Worm (Caenorhabditis elegans): ENCODE data around the gene F16B4.6.

The F16B4.6 gene

DNA sequence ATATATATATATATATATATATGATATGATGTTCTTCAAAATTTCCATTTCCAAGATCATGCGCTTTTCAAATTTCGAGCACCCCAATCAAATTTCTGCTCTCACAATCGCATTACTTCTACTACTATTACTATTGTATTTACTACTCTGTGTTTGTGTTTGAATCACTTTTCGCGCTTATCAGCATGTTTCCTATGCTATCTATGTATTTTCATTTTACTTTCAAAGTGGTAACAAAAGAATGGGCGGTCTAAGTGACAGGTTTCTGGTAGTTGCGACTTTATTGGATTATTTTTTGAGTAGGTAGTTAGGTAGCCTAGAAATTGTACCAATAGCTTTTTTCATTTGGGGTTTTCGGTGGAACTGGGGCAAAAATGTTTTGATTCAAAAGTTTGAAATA is 28.9 kb upstream of the F16B4.6 start:
- TF ChIP-seq ztf-23 (GFP tag; IDR thresholded peaks at IDR 0.05), result no peak
- no peak for TF ChIP-seq ztf-29 (GFP tag; IDR thresholded peaks at IDR 0.05)
- TF ChIP-seq ref-1 (GFP tag; conservative IDR thresholded peaks at IDR 0.05), result no peak
- TF ChIP-seq tab-1 (GFP tag; IDR thresholded peaks at IDR 0.05), result no peak
- TF ChIP-seq T22C8.4 (GFP tag; IDR thresholded peaks at IDR 0.05), result no peak

DNA sequence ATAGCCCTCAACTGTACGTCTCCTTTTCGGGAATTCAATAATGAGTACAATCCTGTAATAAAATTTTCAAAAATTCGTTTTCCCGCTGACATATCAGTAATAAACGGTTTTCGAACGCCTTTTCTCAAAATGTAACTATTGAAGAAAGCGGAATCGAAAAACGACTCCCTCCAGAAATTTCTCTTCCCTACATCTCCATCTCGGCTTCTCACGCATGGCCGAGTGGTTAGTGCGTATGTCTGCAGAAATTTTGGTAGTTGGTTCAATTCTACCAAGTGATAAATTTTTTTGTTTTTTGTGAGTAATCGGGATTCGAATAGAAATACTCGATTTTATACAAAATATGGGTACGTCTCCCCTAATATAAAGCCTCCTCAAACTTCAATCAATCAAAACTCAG is 25.8 kb upstream of the F16B4.6 start:
- TF ChIP-seq tab-1 (GFP tag; IDR thresholded peaks at IDR 0.05), result peak; percentile 92
- peak; percentile 82 for TF ChIP-seq flt-1 (GFP tag; IDR thresholded peaks at IDR 0.05)
- TF ChIP-seq ztf-29 (GFP tag; IDR thresholded peaks at IDR 0.05), result peak; percentile 74; the same call in 1 of the 2 replicates
- TF ChIP-seq ztf-23 (GFP tag; IDR thresholded peaks at IDR 0.05), result peak; percentile 93
- peak; percentile 93 for TF ChIP-seq klf-2 (GFP tag; conservative IDR thresholded peaks at IDR 0.05)
- peak; percentile 80 for TF ChIP-seq ref-1 (GFP tag; conservative IDR thresholded peaks at IDR 0.05)
- TF ChIP-seq T22C8.4 (GFP tag; IDR thresholded peaks at IDR 0.05), result peak; percentile 85

ce11 chrV:1566776-1567175 is 20.2 kb upstream of the F16B4.6 start, which contains the start of gene cdc-25.2:
Gene cdc-25.2 (plus strand): TSS chrV:1567076.
- no peak for TF ChIP-seq ztf-29 (GFP tag; IDR thresholded peaks at IDR 0.05)
- no peak for TF ChIP-seq ztf-23 (GFP tag; IDR thresholded peaks at IDR 0.05)
- no peak for TF ChIP-seq tab-1 (GFP tag; IDR thresholded peaks at IDR 0.05)
- no peak for TF ChIP-seq cog-1 (tag; optimal IDR thresholded peaks at IDR 0.05)
- TF ChIP-seq ref-1 (GFP tag; conservative IDR thresholded peaks at IDR 0.05), result no peak
- no peak for TF ChIP-seq klf-2 (GFP tag; conservative IDR thresholded peaks at IDR 0.05)
- no peak for TF ChIP-seq med-1 (GFP tag; optimal IDR thresholded peaks at IDR 0.05; ENCODE audit: insufficient read depth)
- TF ChIP-seq T22C8.4 (GFP tag; IDR thresholded peaks at IDR 0.05), result no peak
- no peak for TF ChIP-seq flt-1 (GFP tag; IDR thresholded peaks at IDR 0.05)

DNA sequence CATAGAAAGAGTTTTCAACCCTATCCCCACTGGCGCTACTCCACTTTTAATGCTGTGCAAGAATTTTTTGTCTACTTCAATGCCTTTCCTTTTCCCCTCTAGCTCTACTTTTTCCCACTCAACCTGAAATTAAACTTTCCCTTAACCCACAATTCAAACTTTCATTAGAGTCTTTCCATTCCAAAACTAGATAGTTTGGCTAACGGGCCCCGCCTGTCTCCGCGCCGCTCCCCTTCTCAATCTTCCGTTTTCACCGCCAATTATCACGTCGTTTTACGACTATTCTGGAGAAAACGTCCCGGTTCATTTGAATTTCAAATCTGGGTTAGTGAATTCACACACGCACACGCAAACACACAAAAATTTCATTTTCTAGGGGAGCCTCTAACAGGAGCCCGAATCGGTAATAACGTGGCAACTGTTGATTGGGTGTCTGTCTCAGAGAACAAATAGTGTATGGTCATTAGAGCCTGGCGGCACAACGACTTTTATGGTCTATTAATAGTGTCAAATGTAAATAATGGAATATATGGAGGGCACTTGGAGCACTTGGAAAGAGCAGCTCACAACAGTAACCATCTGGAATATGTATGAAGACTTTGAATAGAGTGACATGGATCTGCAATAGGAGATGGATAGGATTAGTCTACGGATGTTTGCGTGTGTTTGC is 17.1 kb upstream of the F16B4.6 start:
- TF ChIP-seq klf-2 (GFP tag; conservative IDR thresholded peaks at IDR 0.05), result no peak
- TF ChIP-seq ztf-23 (GFP tag; IDR thresholded peaks at IDR 0.05), result no peak

DNA sequence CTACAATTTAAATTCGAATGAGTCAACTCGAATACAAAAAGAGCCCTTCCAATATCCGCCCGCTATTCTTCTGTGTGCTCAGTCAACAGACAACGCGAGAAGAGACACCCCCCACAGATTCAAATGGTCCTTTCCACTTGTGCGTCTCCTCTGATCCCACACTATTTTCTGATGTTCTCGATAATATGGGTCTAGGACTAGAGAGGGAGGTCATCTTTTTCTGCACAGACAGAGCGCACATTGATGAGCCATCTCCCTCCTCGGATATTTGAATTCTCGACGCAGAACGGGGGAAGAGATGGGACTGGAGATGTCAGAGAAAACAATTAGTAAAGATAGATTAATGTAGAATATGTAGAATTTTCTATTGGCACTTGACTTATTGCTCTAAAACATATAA is 16.3 kb upstream of the F16B4.6 start:
- TF ChIP-seq T22C8.4 (GFP tag; IDR thresholded peaks at IDR 0.05) (no peak), cog-1 (tag; optimal IDR thresholded peaks at IDR 0.05) (peak; percentile 43)

DNA sequence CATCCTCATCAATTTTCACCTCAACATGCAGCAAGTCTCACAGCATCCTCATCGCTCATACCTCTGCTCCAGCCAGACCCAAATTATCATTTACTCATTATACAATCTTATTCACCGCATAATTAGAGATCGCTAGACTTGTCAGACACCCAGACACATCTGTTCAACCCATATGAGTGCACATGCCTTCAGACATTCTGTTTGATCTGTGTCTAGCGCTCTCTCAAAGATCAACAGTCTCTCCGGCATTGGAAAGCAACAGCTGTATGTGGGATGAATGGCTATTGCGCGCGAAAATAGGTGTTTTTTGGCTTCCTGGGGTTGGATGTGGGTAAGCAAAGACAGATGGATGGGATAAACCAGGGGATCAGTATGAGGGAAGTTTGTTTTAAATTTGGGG is 14.4 kb upstream of the F16B4.6 start:
- TF ChIP-seq ztf-23 (GFP tag; IDR thresholded peaks at IDR 0.05) (no peak), cog-1 (tag; optimal IDR thresholded peaks at IDR 0.05) (no peak), T22C8.4 (GFP tag; IDR thresholded peaks at IDR 0.05) (no peak), tab-1 (GFP tag; IDR thresholded peaks at IDR 0.05) (no peak), med-1 (GFP tag; optimal IDR thresholded peaks at IDR 0.05; ENCODE audit: insufficient read depth) (no peak), ztf-29 (GFP tag; IDR thresholded peaks at IDR 0.05) (no peak), flt-1 (GFP tag; IDR thresholded peaks at IDR 0.05) (no peak), ref-1 (GFP tag; conservative IDR thresholded peaks at IDR 0.05) (no peak), klf-2 (GFP tag; conservative IDR thresholded peaks at IDR 0.05) (no peak)

DNA sequence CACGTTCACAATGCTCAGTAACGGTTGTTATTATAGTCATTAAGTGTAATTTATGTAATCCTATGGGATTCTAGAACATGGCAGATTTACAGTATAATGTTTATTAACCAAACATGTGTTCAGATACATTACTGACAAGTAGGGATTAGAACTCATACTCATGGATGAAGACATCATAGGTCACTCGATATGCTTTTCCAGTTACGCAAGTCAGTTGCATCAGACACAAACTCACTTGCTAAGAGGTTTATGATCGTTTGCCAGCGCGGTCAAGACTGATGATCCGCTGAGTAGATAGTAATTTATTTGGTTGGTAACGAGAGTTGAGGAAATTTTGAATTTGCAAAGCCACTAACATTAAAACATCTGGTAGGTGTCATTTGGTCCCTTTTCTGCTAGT is 12.4 kb upstream of the F16B4.6 start:
- TF ChIP-seq ref-1 (GFP tag; conservative IDR thresholded peaks at IDR 0.05) (no peak), klf-2 (GFP tag; conservative IDR thresholded peaks at IDR 0.05) (no peak), cog-1 (tag; optimal IDR thresholded peaks at IDR 0.05) (no peak), ztf-23 (GFP tag; IDR thresholded peaks at IDR 0.05) (no peak), ztf-29 (GFP tag; IDR thresholded peaks at IDR 0.05) (no peak), med-1 (GFP tag; optimal IDR thresholded peaks at IDR 0.05; ENCODE audit: insufficient read depth) (no peak)

DNA sequence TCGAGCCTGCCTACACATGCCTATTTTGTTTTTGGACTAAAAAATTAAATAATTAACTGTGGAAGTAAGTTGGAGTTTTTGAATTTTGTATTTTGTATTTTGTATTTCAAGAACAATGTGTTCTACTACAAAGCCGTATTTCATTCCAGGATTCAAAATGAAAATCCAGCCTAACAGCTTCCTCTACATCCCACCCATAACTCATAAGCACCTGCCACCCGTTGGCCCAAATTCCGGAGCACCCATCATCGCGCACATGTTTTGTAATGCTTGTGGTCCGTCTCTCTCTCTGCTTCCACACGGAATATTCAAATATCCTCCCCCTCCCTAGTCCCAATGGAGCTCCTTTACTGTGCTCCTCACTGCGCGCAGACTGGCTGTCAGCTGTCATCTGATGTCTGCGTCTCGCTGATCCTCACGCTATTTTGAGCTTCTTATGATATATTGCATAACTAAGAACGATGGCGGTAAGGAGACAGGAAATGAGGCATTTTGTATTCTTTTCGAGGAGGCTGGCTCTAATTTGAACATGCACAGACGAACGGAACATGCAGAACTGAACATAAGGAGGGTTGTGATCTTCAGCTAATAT is 11.4 kb upstream of the F16B4.6 start:
- TF ChIP-seq klf-2 (GFP tag; conservative IDR thresholded peaks at IDR 0.05), result no peak
- TF ChIP-seq med-1 (GFP tag; optimal IDR thresholded peaks at IDR 0.05; ENCODE audit: insufficient read depth), result no peak
- TF ChIP-seq flt-1 (GFP tag; IDR thresholded peaks at IDR 0.05), result peak; percentile 34; the same call in 1 of the 2 replicates
- TF ChIP-seq ztf-23 (GFP tag; IDR thresholded peaks at IDR 0.05), result 0 out of 2 replicates have a peak, but pooled peaks have one; percentile 18
- TF ChIP-seq ztf-29 (GFP tag; IDR thresholded peaks at IDR 0.05), result no peak

DNA sequence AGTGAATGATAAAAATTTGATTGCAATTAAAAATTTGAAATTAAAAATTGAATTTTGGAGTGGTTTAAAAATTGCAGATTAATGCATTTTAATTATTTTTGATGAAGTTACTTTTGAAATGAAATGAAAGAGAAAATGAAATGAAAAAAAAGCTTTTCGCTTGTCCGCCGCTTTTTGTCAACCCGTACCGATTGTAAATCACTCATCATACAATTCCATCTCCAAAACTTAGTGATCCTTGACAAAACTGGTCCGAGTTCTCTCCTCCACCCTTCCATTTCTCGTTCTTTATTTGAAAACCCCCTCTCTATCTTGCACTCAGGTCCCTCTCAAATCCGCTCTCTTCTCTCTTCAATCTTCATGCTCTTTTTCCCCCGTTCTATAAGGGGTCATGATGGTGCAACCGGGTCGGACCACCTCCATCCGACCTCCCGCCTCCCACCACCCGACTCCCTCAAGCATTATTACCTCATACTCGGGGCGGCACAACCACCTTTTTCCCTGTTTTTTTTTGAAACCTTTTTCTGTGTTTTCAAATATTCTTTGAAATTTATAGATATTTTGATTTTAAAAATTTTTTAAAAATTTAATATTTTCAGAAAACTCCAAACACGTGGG is 9.8 kb upstream of the F16B4.6 start:
- peak; percentile 51; the same call in 1 of the 2 replicates for TF ChIP-seq flt-1 (GFP tag; IDR thresholded peaks at IDR 0.05)
- TF ChIP-seq T22C8.4 (GFP tag; IDR thresholded peaks at IDR 0.05), result no peak
- TF ChIP-seq ztf-29 (GFP tag; IDR thresholded peaks at IDR 0.05), result 0 out of 2 replicates have a peak, but pooled peaks have one; percentile 37
- no peak for TF ChIP-seq cog-1 (tag; optimal IDR thresholded peaks at IDR 0.05)
- TF ChIP-seq ztf-23 (GFP tag; IDR thresholded peaks at IDR 0.05), result peak; percentile 59; the same call in 1 of the 2 replicates
- TF ChIP-seq tab-1 (GFP tag; IDR thresholded peaks at IDR 0.05), result no peak

- TF ChIP-seq T22C8.4 (GFP tag; IDR thresholded peaks at IDR 0.05), result no peak
- TF ChIP-seq klf-2 (GFP tag; conservative IDR thresholded peaks at IDR 0.05), result no peak
- TF ChIP-seq med-1 (GFP tag; optimal IDR thresholded peaks at IDR 0.05; ENCODE audit: insufficient read depth), result no peak
- no peak for TF ChIP-seq ztf-23 (GFP tag; IDR thresholded peaks at IDR 0.05)
- no peak for TF ChIP-seq tab-1 (GFP tag; IDR thresholded peaks at IDR 0.05)
- no peak for TF ChIP-seq ztf-29 (GFP tag; IDR thresholded peaks at IDR 0.05)
- TF ChIP-seq ref-1 (GFP tag; conservative IDR thresholded peaks at IDR 0.05), result no peak
- TF ChIP-seq flt-1 (GFP tag; IDR thresholded peaks at IDR 0.05), result no peak
- no peak for TF ChIP-seq cog-1 (tag; optimal IDR thresholded peaks at IDR 0.05)
These were observed 8.3 kb upstream of the F16B4.6 start for ce11 chrV:1578572-1579230.
